Fruit fly (Drosophila melanogaster) whole organism, embryonic: Measurements from ENCODE around the gene Sodh1.

Experiments used
- CG10431 ChIP-seq: fragments of 200-800 bp; sonication (Bioruptor generic); optimal IDR thresholded peaks from 3 replicates; lab custom pipeline; 2018; ENCODE audit warnings: missing biosample characterization, mild to moderate bottlenecking, missing genetic modification characterization
- CG10565 ChIP-seq: fragments of 200-800 bp; sonication (Bioruptor generic); optimal IDR thresholded peaks from 3 replicates; lab custom pipeline; 2016; ENCODE audit warnings: missing biosample characterization, mild to moderate bottlenecking, missing genetic modification characterization
- CG12236 ChIP-seq: fragments of 200-800 bp; sonication (Bioruptor generic); optimal IDR thresholded peaks from 2 replicates; lab custom pipeline; 2016; ENCODE audit warnings: missing biosample characterization, missing genetic modification characterization
- CG12942 ChIP-seq: fragments of 200-800 bp; sonication (Bioruptor generic); optimal IDR thresholded peaks from 3 replicates; lab custom pipeline; 2016; ENCODE audit warnings: missing biosample characterization, missing genetic modification characterization
- CG13296 ChIP-seq: fragments of 200-800 bp; sonication (Bioruptor generic); optimal IDR thresholded peaks from 3 replicates; lab custom pipeline; 2018; ENCODE audit warnings: missing biosample characterization, mild to moderate bottlenecking, missing genetic modification characterization
- CG1529 ChIP-seq: fragments of 200-800 bp; sonication (Bioruptor generic); optimal IDR thresholded peaks from 3 replicates; lab custom pipeline; 2018; ENCODE audit warnings: missing biosample characterization, missing genetic modification characterization
- CG15696 ChIP-seq: fragments of 200-800 bp; sonication (Bioruptor generic); optimal IDR thresholded peaks from 2 replicates; lab custom pipeline; 2019; ENCODE audit warnings: missing biosample characterization, mild to moderate bottlenecking, missing genetic modification characterization, moderate library complexity
- CG17802 ChIP-seq: fragments of 200-800 bp; sonication (Bioruptor generic); optimal IDR thresholded peaks from 2 replicates; lab custom pipeline; 2018; ENCODE audit warnings: missing biosample characterization, mild to moderate bottlenecking, missing genetic modification characterization, moderate library complexity
- CG2875 ChIP-seq: fragments of 200-800 bp; sonication (Bioruptor generic); optimal IDR thresholded peaks from 2 replicates; lab custom pipeline; 2017; ENCODE audit warnings: missing biosample characterization, mild to moderate bottlenecking, missing genetic modification characterization, missing genetic modification reagents
- CG30020 ChIP-seq: fragments of 200-800 bp; optimal IDR thresholded peaks from 2 replicates; lab custom pipeline; 2019; ENCODE audit warnings: missing biosample characterization, mild to moderate bottlenecking, missing genetic modification characterization, moderate library complexity
- CG5245 ChIP-seq: fragments of 200-800 bp; sonication (Bioruptor generic); optimal IDR thresholded peaks from 3 replicates; lab custom pipeline; 2016; ENCODE audit warnings: missing biosample characterization, missing genetic modification characterization
- CG5953 ChIP-seq: fragments of 200-800 bp; sonication (Bioruptor generic); IDR thresholded peaks from 2 replicates; pipeline ENCODE4 v1.3.6; 2022; ENCODE audit warnings: missing biosample characterization, missing genetic modification characterization
- CG7357 ChIP-seq: fragments of 200-800 bp; sonication (Bioruptor generic); IDR thresholded peaks from 3 replicates; pipeline ENCODE4 v1.3.6; 2022; ENCODE audit warnings: missing biosample characterization, missing genetic modification characterization
- CG8290 ChIP-seq, 3 experiments: fragments of 200-800 bp; sonication (Bioruptor generic); optimal IDR thresholded peaks; 2 replicates each; lab custom pipeline; 2016 to 2019; ENCODE audit warnings: missing biosample characterization in 3 of 3, missing genetic modification characterization in 3 of 3, mild to moderate bottlenecking in 2 of 3, moderate library complexity in 1 of 3
- CTCF ChIP-seq: fragments of 200-800 bp; sonication (Bioruptor generic); optimal IDR thresholded peaks from 2 replicates; lab custom pipeline; 2017; ENCODE audit warnings: missing biosample characterization, mild to moderate bottlenecking, missing genetic modification characterization, moderate library complexity
- Camta ChIP-seq: fragments of 200-800 bp; sonication (Bioruptor generic); optimal IDR thresholded peaks from 2 replicates; lab custom pipeline; 2016; ENCODE audit warnings: missing biosample characterization, missing genetic modification characterization
- D19A ChIP-seq: fragments of 200-800 bp; optimal IDR thresholded peaks from 3 replicates; lab custom pipeline; 2019; ENCODE audit warnings: missing biosample characterization, mild to moderate bottlenecking, missing genetic modification characterization, moderate library complexity
- Dref ChIP-seq: fragments of 200-800 bp; sonication (Bioruptor generic); IDR thresholded peaks from 2 replicates; pipeline ENCODE4 v1.3.6; 2022; ENCODE audit warnings: missing biosample characterization, missing genetic modification characterization
- Fer3 ChIP-seq: fragments of 200-800 bp; sonication (Bioruptor generic); optimal IDR thresholded peaks from 2 replicates; lab custom pipeline; 2018; ENCODE audit warnings: missing biosample characterization, mild to moderate bottlenecking, missing genetic modification characterization, moderate library complexity
- Hr39 ChIP-seq: fragments of >200 bp; optimal IDR thresholded peaks from 2 replicates; lab custom pipeline; 2017
- Lhr ChIP-seq: fragments of 200-800 bp; sonication (Bioruptor generic); optimal IDR thresholded peaks from 3 replicates; lab custom pipeline; 2017; ENCODE audit warnings: mild to moderate bottlenecking, missing biosample characterization, missing genetic modification reagents, missing genetic modification characterization
- MESR4 ChIP-seq: fragments of 200-800 bp; sonication (Bioruptor generic); optimal IDR thresholded peaks from 2 replicates; lab custom pipeline; 2018; ENCODE audit warnings: missing biosample characterization, mild to moderate bottlenecking, missing genetic modification characterization, moderate library complexity
- NFAT ChIP-seq: fragments of 200-800 bp; sonication (Bioruptor generic); IDR thresholded peaks from 2 replicates; pipeline ENCODE4 v1.3.6; 2022; ENCODE audit warnings: missing biosample characterization, missing genetic modification characterization
- Spps ChIP-seq: fragments of 200-800 bp; sonication (Bioruptor generic); optimal IDR thresholded peaks from 2 replicates; lab custom pipeline; 2018; ENCODE audit warnings: missing biosample characterization, mild to moderate bottlenecking, missing genetic modification characterization
- Trl ChIP-seq, 3 experiments: fragments of >200 bp in 2 of 3; fragments of 200-800 bp in 1 of 3; sonication (Bioruptor generic) in 1 of 3; optimal IDR thresholded peaks; 2 replicates in 1 of 3; 3 replicates in 2 of 3; lab custom pipeline; 2016 to 2017; ENCODE audit warnings: missing biosample characterization in 1 of 3, missing genetic modification characterization in 1 of 3
- bigmax ChIP-seq: fragments of 200-800 bp; sonication (Bioruptor generic); optimal IDR thresholded peaks from 2 replicates; lab custom pipeline; 2018; ENCODE audit warnings: missing biosample characterization, mild to moderate bottlenecking, missing genetic modification characterization
- bowl ChIP-seq: fragments of 200-800 bp; sonication (Bioruptor generic); IDR thresholded peaks from 2 replicates; pipeline ENCODE4 v1.3.6; 2022; ENCODE audit warnings: missing biosample characterization, missing genetic modification characterization
- caup ChIP-seq: fragments of 200-800 bp; sonication (Bioruptor generic); optimal IDR thresholded peaks from 3 replicates; lab custom pipeline; 2017; ENCODE audit warnings: missing biosample characterization, mild to moderate bottlenecking, missing genetic modification characterization, moderate library complexity; ENCODE audit not compliant: severe bottlenecking
- ci ChIP-seq: fragments of 200-800 bp; sonication (Bioruptor generic); IDR thresholded peaks from 3 replicates; pipeline ENCODE4 v1.3.6; 2022; ENCODE audit warnings: missing biosample characterization, missing genetic modification characterization
- dimm ChIP-seq: fragments of 200-800 bp; sonication (Bioruptor generic); IDR thresholded peaks from 2 replicates; pipeline ENCODE4 v1.3.6; 2022; ENCODE audit warnings: missing biosample characterization, missing genetic modification characterization
- en ChIP-seq: fragments of 200-800 bp; sonication (Bioruptor generic); optimal IDR thresholded peaks from 2 replicates; lab custom pipeline; 2016; ENCODE audit warnings: missing biosample characterization, missing genetic modification characterization
- esg ChIP-seq: fragments of 200-800 bp; sonication (Bioruptor generic); conservative IDR thresholded peaks from 2 replicates; pipeline ENCODE4 v1.3.6; 2022; ENCODE audit warnings: missing biosample characterization, missing genetic modification characterization
- ftz-f1 ChIP-seq: fragments of 200-800 bp; sonication (Bioruptor generic); optimal IDR thresholded peaks from 2 replicates; lab custom pipeline; 2016; ENCODE audit warnings: missing biosample characterization, missing genetic modification characterization
- gem ChIP-seq: fragments of 200-800 bp; sonication (Bioruptor generic); optimal IDR thresholded peaks from 2 replicates; lab custom pipeline; 2019; ENCODE audit warnings: missing biosample characterization, mild to moderate bottlenecking, missing genetic modification characterization, moderate library complexity
- gsb-n ChIP-seq: fragments of 200-800 bp; sonication (Bioruptor generic); optimal IDR thresholded peaks from 3 replicates; lab custom pipeline; 2018; ENCODE audit warnings: missing biosample characterization, mild to moderate bottlenecking, missing genetic modification characterization
- jing ChIP-seq: fragments of 200-800 bp; sonication (Bioruptor generic); optimal IDR thresholded peaks from 2 replicates; lab custom pipeline; 2018; ENCODE audit warnings: missing biosample characterization, mild to moderate bottlenecking, missing genetic modification characterization
- lmd ChIP-seq: fragments of 200-800 bp; sonication (Bioruptor generic); IDR thresholded peaks from 2 replicates; pipeline ENCODE4 v1.3.6; 2022; ENCODE audit warnings: missing biosample characterization, missing genetic modification characterization
- mam ChIP-seq: fragments of 200-800 bp; sonication (Bioruptor generic); optimal IDR thresholded peaks from 3 replicates; lab custom pipeline; 2016; ENCODE audit warnings: missing biosample characterization, missing genetic modification characterization
- mld ChIP-seq: fragments of 200-800 bp; sonication (Bioruptor generic); IDR thresholded peaks from 3 replicates; pipeline ENCODE4 v1.3.6; 2022; ENCODE audit warnings: missing biosample characterization, missing genetic modification characterization; ENCODE audit not compliant: partially characterized antibody
- nerfin-2 ChIP-seq: fragments of 200-800 bp; sonication (Bioruptor generic); IDR thresholded peaks from 2 replicates; pipeline ENCODE4 v1.3.6; 2022; ENCODE audit warnings: missing biosample characterization, missing genetic modification characterization; ENCODE audit not compliant: partially characterized antibody
- p53 ChIP-seq: fragments of 200-800 bp; sonication (Bioruptor generic); optimal IDR thresholded peaks from 2 replicates; lab custom pipeline; 2016; ENCODE audit warnings: missing biosample characterization, missing genetic modification characterization
- pho ChIP-seq: fragments of 200-800 bp; sonication (Bioruptor generic); optimal IDR thresholded peaks from 2 replicates; lab custom pipeline; 2016; ENCODE audit warnings: missing biosample characterization, missing genetic modification characterization
- schlank ChIP-seq: fragments of 200-800 bp; sonication (Bioruptor generic); optimal IDR thresholded peaks from 2 replicates; lab custom pipeline; 2018; ENCODE audit warnings: missing biosample characterization, mild to moderate bottlenecking, missing genetic modification characterization
- sens-2 ChIP-seq: fragments of 200-800 bp; sonication (Bioruptor generic); IDR thresholded peaks from 2 replicates; pipeline ENCODE4 v1.3.6; 2022; ENCODE audit warnings: missing biosample characterization, missing genetic modification characterization
- sisA ChIP-seq: fragments of 200-800 bp; sonication (Bioruptor generic); IDR thresholded peaks from 2 replicates; pipeline ENCODE4 v1.3.6; 2022; ENCODE audit warnings: missing biosample characterization, missing genetic modification characterization
- so ChIP-seq: fragments of 200-800 bp; sonication (Bioruptor generic); IDR thresholded peaks from 3 replicates; pipeline ENCODE4 v1.3.6; 2022; ENCODE audit warnings: missing biosample characterization, missing genetic modification characterization
- sqz ChIP-seq: fragments of 200-800 bp; sonication (Bioruptor generic); optimal IDR thresholded peaks from 3 replicates; lab custom pipeline; 2018; ENCODE audit warnings: missing biosample characterization, mild to moderate bottlenecking, missing genetic modification characterization
- stc ChIP-seq: fragments of 200-800 bp; sonication (Bioruptor generic); IDR thresholded peaks from 2 replicates; pipeline ENCODE4 v1.3.6; 2022; ENCODE audit warnings: missing biosample characterization, missing genetic modification characterization
- stwl ChIP-seq: fragments of 200-800 bp; sonication (Bioruptor generic); optimal IDR thresholded peaks from 3 replicates; lab custom pipeline; 2018; ENCODE audit warnings: missing biosample characterization, mild to moderate bottlenecking, missing genetic modification characterization, moderate library complexity
- tx ChIP-seq: fragments of 200-800 bp; sonication (Bioruptor generic); optimal IDR thresholded peaks from 2 replicates; lab custom pipeline; 2016; ENCODE audit warnings: missing biosample characterization, missing genetic modification characterization

Sodh1 gene

dm6 chr3R:7074297-7075114 lies 22.4 kb downstream of the Sodh1 start, which contains the start of the genes Ufl1 and CG1943 (continued):
- no peak for TF ChIP-seq NFAT (GFP tag; lab: Robert Waterston, UW)
- no peak for TF ChIP-seq gsb-n (tag; lab: Kevin White, UChicago)
- TF ChIP-seq mld (GFP tag; lab: Robert Waterston, UW) = no peak
- no peak for TF ChIP-seq tx (GFP tag; lab: Kevin White, UChicago)
- no peak for TF ChIP-seq sisA
- TF ChIP-seq stc (GFP tag; lab: Robert Waterston, UW) = no peak
- TF ChIP-seq en = no peak
- no peak for TF ChIP-seq CG12942 (GFP tag; lab: Kevin White, UChicago)
- no peak for TF ChIP-seq CG7357 (GFP tag; lab: Robert Waterston, UW)
- TF ChIP-seq p53 (GFP tag; lab: Kevin White, UChicago) = no peak
- no peak for TF ChIP-seq CG8290 (GFP tag; optimal IDR thresholded peaks at IDR 0.05; lab: Kevin White, UChicago)
- TF ChIP-seq CG8290 (tag; optimal IDR thresholded peaks at IDR 0.05; lab: Kevin White, UChicago) = peak in 1 of 2 experiments; percentile 24
- TF ChIP-seq CG1529 (GFP tag; lab: Kevin White, UChicago) = no peak
- TF ChIP-seq mam = no peak
- no peak for TF ChIP-seq CG12236
- no peak for TF ChIP-seq Trl (optimal IDR thresholded peaks at IDR 0.05; lab: Kevin White, UChicago)
- no peak for TF ChIP-seq Trl (GFP tag; optimal IDR thresholded peaks at IDR 0.05; lab: Kevin White, UChicago)
- TF ChIP-seq bowl (GFP tag; lab: Robert Waterston, UW) = no peak
- peak; percentile 92 for TF ChIP-seq Lhr (GFP tag; lab: Kevin White, UChicago)
- no peak for TF ChIP-seq CG5245 (GFP tag; lab: Kevin White, UChicago)
- no peak for TF ChIP-seq CG10431 (GFP tag; lab: Kevin White, UChicago)
- no peak for TF ChIP-seq Hr39 (lab: Kevin White, UChicago)
- TF ChIP-seq CG10565 (GFP tag; lab: Kevin White, UChicago) = no peak
- TF ChIP-seq sqz (GFP tag; lab: Kevin White, UChicago) = no peak
- TF ChIP-seq CG17802 (tag; lab: Kevin White, UChicago) = no peak
- TF ChIP-seq CG13296 = no peak
- no peak for TF ChIP-seq ftz-f1
- TF ChIP-seq D19A (tag; lab: Kevin White, UChicago) = no peak
- TF ChIP-seq Fer3 (tag; lab: Kevin White, UChicago) = no peak
- TF ChIP-seq caup (GFP tag; lab: Kevin White, UChicago) = no peak
- TF ChIP-seq so = no peak
- TF ChIP-seq nerfin-2 (GFP tag; lab: Robert Waterston, UW) = no peak
- TF ChIP-seq CTCF (GFP tag; lab: Kevin White, UChicago) = peak; percentile 96
- no peak for TF ChIP-seq esg (GFP tag; lab: Robert Waterston, UW)
- no peak for TF ChIP-seq jing (GFP tag; lab: Kevin White, UChicago)
- TF ChIP-seq Spps = peak; percentile 13
- no peak for TF ChIP-seq Dref (GFP tag; lab: Robert Waterston, UW)
- TF ChIP-seq CG15696 (tag; lab: Kevin White, UChicago) = no peak
- peak; percentile 55 for TF ChIP-seq stwl (tag; lab: Kevin White, UChicago)
- peak; percentile 75 for TF ChIP-seq MESR4 (GFP tag; lab: Kevin White, UChicago)
- no peak for TF ChIP-seq bigmax
- no peak for TF ChIP-seq sens-2 (GFP tag; lab: Robert Waterston, UW)
- no peak for TF ChIP-seq CG5953 (GFP tag; lab: Robert Waterston, UW)
- TF ChIP-seq dimm (GFP tag; lab: Robert Waterston, UW) = no peak
- peak; percentile 20 for TF ChIP-seq pho (GFP tag; lab: Kevin White, UChicago)
- TF ChIP-seq CG30020 (tag; lab: Kevin White, UChicago) = peak; percentile 2
- TF ChIP-seq Camta (GFP tag; lab: Kevin White, UChicago) = no peak
- TF ChIP-seq schlank (tag; lab: Kevin White, UChicago) = no peak
- TF ChIP-seq ci (GFP tag; lab: Robert Waterston, UW) = no peak
- TF ChIP-seq CG2875 = no peak
- TF ChIP-seq lmd = no peak
- TF ChIP-seq gem = peak; percentile 22
